Fruit fly (Drosophila melanogaster) whole organism, embryonic: Measurements from ENCODE around the gene CBP.

Experiments
- B-H2 ChIP-seq: fragments of 200-800 bp; sonication (Bioruptor generic); optimal IDR thresholded peaks from 2 replicates; lab custom pipeline; 2018; ENCODE audit warnings: missing biosample characterization, mild to moderate bottlenecking, missing genetic modification characterization
- BEAF-32 ChIP-seq: fragments of 200-800 bp; sonication (Bioruptor generic); optimal IDR thresholded peaks from 3 replicates; lab custom pipeline; 2017; ENCODE audit warnings: missing biosample characterization, missing genetic modification characterization, mild to moderate bottlenecking, moderate library complexity, missing genetic modification reagents
- Bgb ChIP-seq: fragments of 200-800 bp; sonication (Bioruptor generic); IDR thresholded peaks from 2 replicates; pipeline ENCODE4 v1.3.6; 2022; ENCODE audit warnings: missing biosample characterization, missing genetic modification characterization; ENCODE audit not compliant: partially characterized antibody
- CG11695 ChIP-seq: fragments of 200-800 bp; sonication (Bioruptor generic); IDR thresholded peaks from 3 replicates; pipeline ENCODE4 v1.3.6; 2022; ENCODE audit warnings: missing biosample characterization, missing genetic modification characterization
- CG13296 ChIP-seq: fragments of 200-800 bp; sonication (Bioruptor generic); optimal IDR thresholded peaks from 3 replicates; lab custom pipeline; 2018; ENCODE audit warnings: missing biosample characterization, mild to moderate bottlenecking, missing genetic modification characterization
- CG15269 ChIP-seq: fragments of 200-800 bp; sonication (Bioruptor generic); optimal IDR thresholded peaks from 2 replicates; lab custom pipeline; 2018; ENCODE audit warnings: missing biosample characterization, mild to moderate bottlenecking, missing genetic modification characterization, moderate library complexity
- CG16863 ChIP-seq: fragments of 200-800 bp; sonication (Bioruptor generic); optimal IDR thresholded peaks from 3 replicates; lab custom pipeline; 2016; ENCODE audit warnings: missing biosample characterization, missing genetic modification characterization
- CG17359 ChIP-seq: fragments of 200-800 bp; sonication (Bioruptor generic); optimal IDR thresholded peaks from 3 replicates; lab custom pipeline; 2018; ENCODE audit warnings: missing biosample characterization, mild to moderate bottlenecking, missing genetic modification characterization, moderate library complexity
- CG17912 ChIP-seq: fragments of 200-800 bp; sonication (Bioruptor generic); optimal IDR thresholded peaks from 2 replicates; lab custom pipeline; 2018; ENCODE audit warnings: missing biosample characterization, mild to moderate bottlenecking, missing genetic modification characterization
- CG1832 ChIP-seq: fragments of 200-800 bp; sonication (Bioruptor generic); optimal IDR thresholded peaks from 2 replicates; lab custom pipeline; 2017; ENCODE audit warnings: missing biosample characterization, mild to moderate bottlenecking, missing genetic modification characterization, inconsistent platforms
- CG2129 ChIP-seq: fragments of 200-800 bp; sonication (Bioruptor generic); IDR thresholded peaks from 2 replicates; pipeline ENCODE4 v1.3.6; 2022; ENCODE audit warnings: missing biosample characterization, missing genetic modification characterization; ENCODE audit not compliant: partially characterized antibody
- CG2712 ChIP-seq: fragments of 200-800 bp; optimal IDR thresholded peaks from 3 replicates; lab custom pipeline; 2019; ENCODE audit warnings: missing biosample characterization, mild to moderate bottlenecking, missing genetic modification characterization, moderate library complexity
- CG31224 ChIP-seq: fragments of 200-800 bp; sonication (Bioruptor generic); IDR thresholded peaks from 2 replicates; pipeline ENCODE4 v1.3.6; 2022; ENCODE audit warnings: missing biosample characterization, missing genetic modification characterization
- CG31388 ChIP-seq: fragments of 200-800 bp; sonication (Bioruptor generic); optimal IDR thresholded peaks from 2 replicates; lab custom pipeline; 2016; ENCODE audit warnings: missing biosample characterization, missing genetic modification characterization
- CG4730 ChIP-seq: fragments of 200-800 bp; sonication (Bioruptor generic); IDR thresholded peaks from 2 replicates; pipeline ENCODE4 v1.3.6; 2022; ENCODE audit warnings: missing biosample characterization, missing genetic modification characterization
- CG6254 ChIP-seq: fragments of 200-800 bp; sonication (Bioruptor generic); optimal IDR thresholded peaks from 3 replicates; lab custom pipeline; 2017; ENCODE audit warnings: mild to moderate bottlenecking, missing biosample characterization, missing genetic modification reagents, missing genetic modification characterization
- CG7271 ChIP-seq: fragments of 200-800 bp; sonication (Bioruptor generic); optimal IDR thresholded peaks from 2 replicates; lab custom pipeline; 2018; ENCODE audit warnings: missing biosample characterization, mild to moderate bottlenecking, missing genetic modification characterization, moderate library complexity
- CG7357 ChIP-seq: fragments of 200-800 bp; sonication (Bioruptor generic); IDR thresholded peaks from 3 replicates; pipeline ENCODE4 v1.3.6; 2022; ENCODE audit warnings: missing biosample characterization, missing genetic modification characterization
- CG7556 ChIP-seq: fragments of 200-800 bp; sonication (Bioruptor generic); optimal IDR thresholded peaks from 2 replicates; lab custom pipeline; 2017; ENCODE audit warnings: missing biosample characterization, mild to moderate bottlenecking, missing genetic modification characterization
- CG8924 ChIP-seq: fragments of 200-800 bp; optimal IDR thresholded peaks from 3 replicates; lab custom pipeline; 2019; ENCODE audit warnings: missing biosample characterization, mild to moderate bottlenecking, missing genetic modification characterization, moderate library complexity
- CG9437 ChIP-seq: fragments of 200-800 bp; sonication (Bioruptor generic); optimal IDR thresholded peaks from 2 replicates; lab custom pipeline; 2018; ENCODE audit warnings: missing biosample characterization, mild to moderate bottlenecking, missing genetic modification characterization
- Dad ChIP-seq: fragments of 200-800 bp; sonication (Bioruptor generic); optimal IDR thresholded peaks from 3 replicates; lab custom pipeline; 2016; ENCODE audit warnings: missing biosample characterization, missing genetic modification characterization
- Dbx ChIP-seq: fragments of 200-800 bp; sonication (Bioruptor generic); IDR thresholded peaks from 3 replicates; pipeline ENCODE4 v1.3.6; 2022; ENCODE audit warnings: missing biosample characterization, missing genetic modification characterization
- Doc2 ChIP-seq: fragments of 200-800 bp; sonication (Bioruptor generic); IDR thresholded peaks from 2 replicates; pipeline ENCODE4 v1.3.6; 2022; ENCODE audit warnings: missing biosample characterization, missing genetic modification characterization
- Ets97D ChIP-seq: fragments of 200-800 bp; sonication (Bioruptor generic); optimal IDR thresholded peaks from 3 replicates; lab custom pipeline; 2016; ENCODE audit warnings: missing biosample characterization, missing genetic modification characterization
- HLH3B ChIP-seq: fragments of 200-800 bp; sonication (Bioruptor generic); IDR thresholded peaks from 2 replicates; pipeline ENCODE4 v1.3.6; 2022; ENCODE audit warnings: missing biosample characterization, missing genetic modification characterization
- Hsf ChIP-seq: fragments of 200-800 bp; sonication (Bioruptor generic); optimal IDR thresholded peaks from 3 replicates; lab custom pipeline; 2016; ENCODE audit warnings: missing biosample characterization, missing genetic modification characterization
- Lim3 ChIP-seq: fragments of 200-800 bp; sonication (Bioruptor generic); IDR thresholded peaks from 2 replicates; pipeline ENCODE4 v1.3.6; 2022; ENCODE audit warnings: missing biosample characterization, missing genetic modification characterization
- NFAT ChIP-seq: fragments of 200-800 bp; sonication (Bioruptor generic); IDR thresholded peaks from 2 replicates; pipeline ENCODE4 v1.3.6; 2022; ENCODE audit warnings: missing biosample characterization, missing genetic modification characterization
- Neu2 ChIP-seq: fragments of 200-800 bp; sonication (Bioruptor generic); optimal IDR thresholded peaks from 3 replicates; lab custom pipeline; 2016; ENCODE audit warnings: missing biosample characterization, missing genetic modification characterization, borderline replicate concordance
- Nf-YC ChIP-seq: fragments of 200-800 bp; optimal IDR thresholded peaks from 3 replicates; lab custom pipeline; 2019; ENCODE audit warnings: missing biosample characterization, mild to moderate bottlenecking, missing genetic modification characterization, moderate library complexity
- Oaz ChIP-seq: fragments of 200-800 bp; sonication (Bioruptor generic); IDR thresholded peaks from 2 replicates; pipeline ENCODE4 v1.3.6; 2022; ENCODE audit warnings: missing biosample characterization, missing genetic modification characterization
- Stat92E ChIP-seq, 3 experiments: fragments of >200 bp in 2 of 3; fragments of 200-800 bp in 1 of 3; sonication (Bioruptor generic) in 1 of 3; optimal IDR thresholded peaks; 2 replicates each; lab custom pipeline; 2017 to 2019; ENCODE audit warnings: missing biosample characterization in 3 of 3, missing genetic modification characterization in 3 of 3, mild to moderate bottlenecking in 1 of 3, moderate library complexity in 1 of 3
- bbx ChIP-seq: fragments of 200-800 bp; sonication (Bioruptor generic); IDR thresholded peaks from 2 replicates; pipeline ENCODE4 v1.3.6; 2022; ENCODE audit warnings: missing biosample characterization, missing genetic modification characterization; ENCODE audit not compliant: partially characterized antibody
- crol ChIP-seq: fragments of 200-800 bp; sonication (Bioruptor generic); IDR thresholded peaks from 2 replicates; pipeline ENCODE4 v1.3.6; 2022; ENCODE audit warnings: missing biosample characterization, missing genetic modification characterization
- dati ChIP-seq: fragments of 200-800 bp; sonication (Bioruptor generic); IDR thresholded peaks from 2 replicates; pipeline ENCODE4 v1.3.6; 2022; ENCODE audit warnings: missing biosample characterization, missing genetic modification characterization
- fru ChIP-seq: fragments of >200 bp; optimal IDR thresholded peaks from 2 replicates; lab custom pipeline; 2017
- fu2 ChIP-seq: fragments of 200-800 bp; sonication (Bioruptor generic); optimal IDR thresholded peaks from 2 replicates; lab custom pipeline; 2016; ENCODE audit warnings: missing biosample characterization, missing genetic modification characterization
- gcm ChIP-seq: fragments of 200-800 bp; sonication (Bioruptor generic); optimal IDR thresholded peaks from 2 replicates; lab custom pipeline; 2019; ENCODE audit warnings: missing biosample characterization, mild to moderate bottlenecking, missing genetic modification characterization, moderate library complexity
- klu ChIP-seq: fragments of 200-800 bp; sonication (Bioruptor generic); IDR thresholded peaks from 2 replicates; pipeline ENCODE4 v1.3.6; 2022; ENCODE audit warnings: missing biosample characterization, missing genetic modification characterization
- lilli ChIP-seq: fragments of 200-800 bp; sonication (Bioruptor generic); optimal IDR thresholded peaks from 3 replicates; lab custom pipeline; 2016; ENCODE audit warnings: missing biosample characterization, missing genetic modification characterization
- nerfin-2 ChIP-seq: fragments of 200-800 bp; sonication (Bioruptor generic); IDR thresholded peaks from 2 replicates; pipeline ENCODE4 v1.3.6; 2022; ENCODE audit warnings: missing biosample characterization, missing genetic modification characterization; ENCODE audit not compliant: partially characterized antibody
- org-1 ChIP-seq: fragments of 200-800 bp; sonication (Bioruptor generic); optimal IDR thresholded peaks from 2 replicates; lab custom pipeline; 2017; ENCODE audit warnings: missing biosample characterization, missing genetic modification characterization
- pros ChIP-seq: fragments of 200-800 bp; sonication (Bioruptor generic); optimal IDR thresholded peaks from 3 replicates; lab custom pipeline; 2019; ENCODE audit warnings: missing biosample characterization, mild to moderate bottlenecking, missing genetic modification characterization, moderate library complexity
- sens ChIP-seq: fragments of 200-800 bp; sonication (Bioruptor generic); peaks from one replicate; lab custom pipeline; 2016; ENCODE audit warnings: missing biosample characterization, missing genetic modification characterization
- sisA ChIP-seq: fragments of 200-800 bp; sonication (Bioruptor generic); IDR thresholded peaks from 2 replicates; pipeline ENCODE4 v1.3.6; 2022; ENCODE audit warnings: missing biosample characterization, missing genetic modification characterization
- stc ChIP-seq: fragments of 200-800 bp; sonication (Bioruptor generic); IDR thresholded peaks from 2 replicates; pipeline ENCODE4 v1.3.6; 2022; ENCODE audit warnings: missing biosample characterization, missing genetic modification characterization
- tap ChIP-seq: fragments of 200-800 bp; optimal IDR thresholded peaks from 3 replicates; lab custom pipeline; 2019; ENCODE audit warnings: missing biosample characterization, mild to moderate bottlenecking, missing genetic modification characterization, moderate library complexity
- tll ChIP-seq, 2 experiments: fragments of 200-800 bp in 1 of 2; fragments of >200 bp in 1 of 2; sonication (Bioruptor generic) in 1 of 2; optimal IDR thresholded peaks; 2 replicates each; lab custom pipeline; 2017 to 2019; ENCODE audit warnings: missing biosample characterization in 2 of 2, missing genetic modification characterization in 2 of 2, mild to moderate bottlenecking in 1 of 2, moderate library complexity in 1 of 2
- trem ChIP-seq: fragments of 200-800 bp; optimal IDR thresholded peaks from 3 replicates; lab custom pipeline; 2019; ENCODE audit warnings: missing biosample characterization, mild to moderate bottlenecking, missing genetic modification characterization, moderate library complexity
- trh ChIP-seq: fragments of 200-800 bp; sonication (Bioruptor generic); optimal IDR thresholded peaks from 2 replicates; lab custom pipeline; 2016; ENCODE audit warnings: missing biosample characterization, missing genetic modification characterization
- zfh2 ChIP-seq: fragments of 200-800 bp; sonication (Bioruptor generic); optimal IDR thresholded peaks from 2 replicates; lab custom pipeline; 2016; ENCODE audit warnings: missing biosample characterization, missing genetic modification characterization

The CBP gene

DNA sequence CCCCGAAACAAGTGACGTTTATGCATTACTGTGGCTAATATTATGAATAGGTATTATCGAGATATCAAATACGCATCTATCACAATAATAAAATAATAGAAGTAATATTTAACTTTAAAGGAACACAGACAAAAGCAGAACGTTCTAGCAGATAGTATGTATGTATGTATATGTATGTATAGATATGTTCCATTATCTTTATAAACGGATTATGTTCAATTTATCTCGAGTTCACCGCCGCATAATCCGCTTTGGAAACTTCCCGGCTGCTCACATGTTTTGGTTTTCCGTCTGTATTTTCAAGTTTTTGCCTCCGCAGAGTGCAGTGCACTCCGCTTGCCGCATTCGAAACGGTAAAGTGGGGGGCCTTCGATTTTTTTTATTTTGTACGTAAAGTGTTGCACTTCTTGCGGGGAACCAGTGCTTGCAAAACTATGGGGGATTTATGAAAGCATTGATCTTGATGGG is 1.6 kb upstream of the CBP start (continued):
- TF ChIP-seq CG6254 (GFP tag; lab: Kevin White, UChicago), result peak; percentile 24
- no peak for TF ChIP-seq CG9437 (GFP tag; lab: Kevin White, UChicago)
- no peak for TF ChIP-seq Stat92E (GFP tag; optimal IDR thresholded peaks at IDR 0.05; lab: Kevin White, UChicago)
- no peak for TF ChIP-seq CG2129 (GFP tag; lab: Robert Waterston, UW)
- TF ChIP-seq Hsf (GFP tag; lab: Kevin White, UChicago), result no peak
- no peak for TF ChIP-seq bbx (GFP tag; lab: Robert Waterston, UW)
- no peak for TF ChIP-seq fru (lab: Kevin White, UChicago)
- TF ChIP-seq pros (GFP tag; lab: Kevin White, UChicago), result no peak
- no peak for TF ChIP-seq CG7556 (GFP tag; lab: Kevin White, UChicago)
- no peak for TF ChIP-seq B-H2 (GFP tag; lab: Kevin White, UChicago)
- no peak for TF ChIP-seq CG16863 (GFP tag; lab: Kevin White, UChicago)
- TF ChIP-seq CG17912 (GFP tag; lab: Kevin White, UChicago), result no peak
- peak in 1 of 2 experiments; percentile 7 for TF ChIP-seq tll (GFP tag; optimal IDR thresholded peaks at IDR 0.05; lab: Kevin White, UChicago)
- no peak for TF ChIP-seq CG7271 (tag; lab: Kevin White, UChicago)
- TF ChIP-seq lilli (GFP tag; lab: Kevin White, UChicago), result no peak
- TF ChIP-seq sisA (GFP tag; lab: Robert Waterston, UW), result no peak
- TF ChIP-seq dati (GFP tag; lab: Robert Waterston, UW), result no peak
- TF ChIP-seq CG2712 (tag; lab: Kevin White, UChicago), result peak; percentile 71
- TF ChIP-seq CG17359 (tag; lab: Kevin White, UChicago), result peak; percentile 38
- TF ChIP-seq nerfin-2 (GFP tag; lab: Robert Waterston, UW), result no peak
- peak; percentile 32 for TF ChIP-seq tap (tag; lab: Kevin White, UChicago)
- TF ChIP-seq fu2 (GFP tag; lab: Kevin White, UChicago), result no peak
- no peak for TF ChIP-seq Nf-YC (tag; lab: Kevin White, UChicago)
- TF ChIP-seq Neu2 (GFP tag; lab: Kevin White, UChicago), result no peak
- no peak for TF ChIP-seq stc (GFP tag; lab: Robert Waterston, UW)
- TF ChIP-seq Doc2 (GFP tag; lab: Robert Waterston, UW), result no peak
- peak; percentile 43 for TF ChIP-seq CG15269 (tag; lab: Kevin White, UChicago)
- TF ChIP-seq sens (GFP tag; lab: Kevin White, UChicago), result peak; percentile 94
- no peak for TF ChIP-seq HLH3B (GFP tag; lab: Robert Waterston, UW)
- TF ChIP-seq Bgb (GFP tag; lab: Robert Waterston, UW), result no peak
- TF ChIP-seq zfh2 (GFP tag; lab: Kevin White, UChicago), result no peak
- peak; percentile 42 for TF ChIP-seq trem (tag; lab: Kevin White, UChicago)
- TF ChIP-seq Oaz (GFP tag; lab: Robert Waterston, UW), result no peak
- no peak for TF ChIP-seq Dad (GFP tag; lab: Kevin White, UChicago)
- TF ChIP-seq BEAF-32 (GFP tag; lab: Kevin White, UChicago), result no peak
- TF ChIP-seq gcm (GFP tag; lab: Kevin White, UChicago), result peak; percentile 50
- TF ChIP-seq klu (GFP tag; lab: Robert Waterston, UW), result no peak
- no peak for TF ChIP-seq Ets97D (GFP tag; lab: Kevin White, UChicago)
- TF ChIP-seq CG8924, result no peak
- TF ChIP-seq CG1832 (GFP tag; lab: Kevin White, UChicago), result no peak
- no peak for TF ChIP-seq trh (GFP tag; lab: Kevin White, UChicago)
- TF ChIP-seq CG31388 (GFP tag; lab: Kevin White, UChicago), result no peak
- no peak for TF ChIP-seq NFAT (GFP tag; lab: Robert Waterston, UW)
- TF ChIP-seq CG31224 (GFP tag; lab: Robert Waterston, UW), result no peak
- no peak for TF ChIP-seq Lim3 (GFP tag; lab: Robert Waterston, UW)
- TF ChIP-seq crol (GFP tag; lab: Robert Waterston, UW), result no peak
- no peak for TF ChIP-seq CG11695 (GFP tag; lab: Robert Waterston, UW)
- TF ChIP-seq CG4730, result no peak
- no peak for TF ChIP-seq org-1 (GFP tag; lab: Kevin White, UChicago)
- no peak for TF ChIP-seq CG7357
- TF ChIP-seq CG13296 (GFP tag; lab: Kevin White, UChicago), result no peak
- no peak for TF ChIP-seq Dbx (GFP tag; lab: Robert Waterston, UW)
